Fruit fly (Drosophila melanogaster): ENCODE measurements around the gene CG31975.

Gene CG31975

dm6 chr2L:131466-132270, 9.1 kb downstream of the CG31975 start, which contains the start of gene Gs1 (continued):
- TF ChIP-seq pnt (GFP tag; optimal IDR thresholded peaks at IDR 0.05) (no peak), h (optimal IDR thresholded peaks at IDR 0.05) (no peak), CG5953 (GFP tag; IDR thresholded peaks at IDR 0.05) (no peak), CG17186 (GFP tag; optimal IDR thresholded peaks at IDR 0.05) (no peak), Atf-2 (GFP tag; optimal IDR thresholded peaks at IDR 0.05) (no peak), CG13624 (GFP tag; optimal IDR thresholded peaks at IDR 0.05) (no peak), CG30403 (GFP tag; optimal IDR thresholded peaks at IDR 0.05) (no peak), CG13123 (GFP tag; optimal IDR thresholded peaks at IDR 0.05) (no peak), CG6791 (GFP tag; IDR thresholded peaks at IDR 0.05; ENCODE audit: partially characterized antibody) (peak; percentile 57; the same call in 1 of the 3 replicates), CG6272 (GFP tag; IDR thresholded peaks at IDR 0.05) (no peak), crc (GFP tag; optimal IDR thresholded peaks at IDR 0.05) (no peak), run (tag; optimal IDR thresholded peaks at IDR 0.05) (peak; percentile 7), Hey (tag; optimal IDR thresholded peaks at IDR 0.05) (peak; percentile 46), CG6254 (GFP tag; optimal IDR thresholded peaks at IDR 0.05) (peak; percentile 13), CG2199 (GFP tag; IDR thresholded peaks at IDR 0.05) (peak; percentile 98), CG1603 (tag; optimal IDR thresholded peaks at IDR 0.05) (peak; percentile 0), zf30C (GFP tag; optimal IDR thresholded peaks at IDR 0.05) (no peak), odd (GFP tag; optimal IDR thresholded peaks at IDR 0.05) (peak; percentile 4), Ada2b (GFP tag; IDR thresholded peaks at IDR 0.05) (no peak), Scr (GFP tag; IDR thresholded peaks at IDR 0.05; ENCODE audit: partially characterized antibody) (no peak), sd (tag; optimal IDR thresholded peaks at IDR 0.05) (peak; percentile 27), yki (optimal IDR thresholded peaks at IDR 0.05) (peak; percentile 36), sima (GFP tag; optimal IDR thresholded peaks at IDR 0.05) (no peak), kah (GFP tag; optimal IDR thresholded peaks at IDR 0.05) (peak; percentile 21), Taf1 (GFP tag; IDR thresholded peaks at IDR 0.05) (no peak), crp (GFP tag; optimal IDR thresholded peaks at IDR 0.05) (no peak), CG4730 (GFP tag; IDR thresholded peaks at IDR 0.05) (no peak), slbo (GFP tag; IDR thresholded peaks at IDR 0.05) (no peak), Hr78 (GFP tag; optimal IDR thresholded peaks at IDR 0.05) (peak in 1 of 2 experiments; percentile 24), ATbp (GFP tag; optimal IDR thresholded peaks at IDR 0.05) (peak; percentile 38), CG11398 (GFP tag; optimal IDR thresholded peaks at IDR 0.05) (no peak), CG4854 (GFP tag; optimal IDR thresholded peaks at IDR 0.05) (no peak), CG8290 (GFP tag; optimal IDR thresholded peaks at IDR 0.05) (no peak), CG8290 (tag; optimal IDR thresholded peaks at IDR 0.05) (peak; percentile 8 to 65), sna (GFP tag; IDR thresholded peaks at IDR 0.05; ENCODE audit: partially characterized antibody) (0 out of 2 replicates have a peak, but pooled peaks have one; percentile 53), CG3995 (GFP tag; optimal IDR thresholded peaks at IDR 0.05) (no peak), TFAM (GFP tag; optimal IDR thresholded peaks at IDR 0.05) (no peak), Sox102F (GFP tag; optimal IDR thresholded peaks at IDR 0.05) (no peak), Dll (GFP tag; IDR thresholded peaks at IDR 0.05; ENCODE audit: partially characterized antibody) (peak; percentile 45; the same call in 1 of the 4 replicates), CG32772 (GFP tag; IDR thresholded peaks at IDR 0.05) (no peak), Dref (GFP tag; IDR thresholded peaks at IDR 0.05) (no peak), CG7928 (GFP tag; optimal IDR thresholded peaks at IDR 0.05) (no peak), CG6175 (GFP tag; IDR thresholded peaks at IDR 0.05) (peak; percentile 96), Ets65A (GFP tag) (no peak), CG6654 (GFP tag; optimal IDR thresholded peaks at IDR 0.05) (no peak), ind (GFP tag; optimal IDR thresholded peaks at IDR 0.05) (no peak), dysf (GFP tag; IDR thresholded peaks at IDR 0.05) (peak; percentile 26; the same call in 1 of the 3 replicates), fd3F (GFP tag; optimal IDR thresholded peaks at IDR 0.05) (no peak), CG2202 (tag; optimal IDR thresholded peaks at IDR 0.05) (no peak), CG34422 (GFP tag; IDR thresholded peaks at IDR 0.05) (peak; percentile 32; the same call in 1 of the 3 replicates)
